Fruit fly (Drosophila melanogaster) whole organism, embryonic: ENCODE data around the gene CG12766.
A peak's percentile ranks its signal among the peaks of the same experiment; 100 is the strongest.

Source experiments
- ATbp ChIP-seq: fragments of 200-800 bp; sonication (Bioruptor generic); optimal IDR thresholded peaks from 2 replicates; lab custom pipeline; 2017; ENCODE audit warnings: missing biosample characterization, mild to moderate bottlenecking, missing genetic modification characterization, missing genetic modification reagents
- Awh ChIP-seq: fragments of 200-800 bp; sonication (Bioruptor generic); IDR thresholded peaks from 2 replicates; pipeline ENCODE4, ENCODE4 v1.3.6; 2022; ENCODE audit warnings: missing biosample characterization, missing genetic modification characterization
- B-H2 ChIP-seq: fragments of 200-800 bp; sonication (Bioruptor generic); optimal IDR thresholded peaks from 2 replicates; lab custom pipeline; 2018; ENCODE audit warnings: missing biosample characterization, mild to moderate bottlenecking, missing genetic modification characterization
- Bdp1 ChIP-seq: fragments of 200-800 bp; sonication (Bioruptor generic); optimal IDR thresholded peaks from 3 replicates; lab custom pipeline; 2016; ENCODE audit warnings: missing biosample characterization, missing genetic modification characterization
- CG11093 ChIP-seq: fragments of 200-800 bp; sonication (Bioruptor generic); IDR thresholded peaks from 3 replicates; pipeline ENCODE4 v1.3.6; 2022; ENCODE audit warnings: missing biosample characterization, missing genetic modification characterization
- CG12155 ChIP-seq: fragments of 200-800 bp; sonication (Bioruptor generic); optimal IDR thresholded peaks from 3 replicates; lab custom pipeline; 2016; ENCODE audit warnings: missing biosample characterization, missing genetic modification characterization
- CG13424 ChIP-seq: fragments of 200-800 bp; sonication (Bioruptor generic); optimal IDR thresholded peaks from 2 replicates; lab custom pipeline; 2019; ENCODE audit warnings: missing biosample characterization, mild to moderate bottlenecking, missing genetic modification characterization, moderate library complexity
- CG14965 ChIP-seq: fragments of 200-800 bp; sonication (Bioruptor generic); optimal IDR thresholded peaks from 2 replicates; lab custom pipeline; 2016; ENCODE audit warnings: missing biosample characterization, missing genetic modification characterization, borderline replicate concordance
- CG1602 ChIP-seq: fragments of 200-800 bp; sonication (Bioruptor generic); optimal IDR thresholded peaks from 3 replicates; lab custom pipeline; 2016; ENCODE audit warnings: missing biosample characterization, missing genetic modification characterization
- CG16815 ChIP-seq: fragments of 200-800 bp; sonication (Bioruptor generic); optimal IDR thresholded peaks from 3 replicates; lab custom pipeline; 2017; ENCODE audit warnings: missing biosample characterization, mild to moderate bottlenecking, missing genetic modification characterization
- CG32772 ChIP-seq: fragments of 200-800 bp; sonication (Bioruptor generic); IDR thresholded peaks from 2 replicates; pipeline ENCODE4 v1.3.6; 2022; ENCODE audit warnings: missing biosample characterization, missing genetic modification characterization
- CG4282 ChIP-seq: fragments of 200-800 bp; sonication (Bioruptor generic); optimal IDR thresholded peaks from 2 replicates; lab custom pipeline; 2016; ENCODE audit warnings: missing biosample characterization, missing genetic modification characterization
- CG5180 ChIP-seq: fragments of 200-800 bp; sonication (Bioruptor generic); optimal IDR thresholded peaks from 3 replicates; lab custom pipeline; 2017; ENCODE audit warnings: missing biosample characterization, missing genetic modification characterization, mild to moderate bottlenecking, moderate library complexity, missing genetic modification reagents
- CG5245 ChIP-seq: fragments of 200-800 bp; sonication (Bioruptor generic); optimal IDR thresholded peaks from 3 replicates; lab custom pipeline; 2016; ENCODE audit warnings: missing biosample characterization, missing genetic modification characterization
- CG6683 ChIP-seq: fragments of 200-800 bp; sonication (Bioruptor generic); optimal IDR thresholded peaks from 2 replicates; lab custom pipeline; 2017; ENCODE audit warnings: missing biosample characterization, mild to moderate bottlenecking, missing genetic modification characterization, missing genetic modification reagents
- CG7928 ChIP-seq: fragments of 200-800 bp; sonication (Bioruptor generic); optimal IDR thresholded peaks from 2 replicates; lab custom pipeline; 2017; ENCODE audit warnings: missing biosample characterization, mild to moderate bottlenecking, missing genetic modification characterization
- CG7963 ChIP-seq: fragments of 200-800 bp; sonication (Bioruptor generic); IDR thresholded peaks from 3 replicates; pipeline ENCODE4 v1.3.6; 2022; ENCODE audit warnings: missing biosample characterization, missing genetic modification characterization; ENCODE audit not compliant: partially characterized antibody
- CG8089 ChIP-seq: fragments of 200-800 bp; sonication (Bioruptor generic); optimal IDR thresholded peaks from 3 replicates; lab custom pipeline; 2016; ENCODE audit warnings: missing biosample characterization, missing genetic modification characterization
- CG8281 ChIP-seq: fragments of 200-800 bp; sonication (Bioruptor generic); optimal IDR thresholded peaks from 2 replicates; lab custom pipeline; 2018; ENCODE audit warnings: missing biosample characterization, mild to moderate bottlenecking, missing genetic modification characterization, moderate library complexity
- CG8290 ChIP-seq, 3 experiments: fragments of 200-800 bp; sonication (Bioruptor generic); optimal IDR thresholded peaks; 2 replicates each; lab custom pipeline; 2016 to 2019; ENCODE audit warnings: missing biosample characterization in 3 of 3, missing genetic modification characterization in 3 of 3, mild to moderate bottlenecking in 2 of 3, moderate library complexity in 1 of 3
- Elba2 ChIP-seq: fragments of 200-800 bp; sonication (Bioruptor generic); optimal IDR thresholded peaks from 3 replicates; lab custom pipeline; 2016; ENCODE audit warnings: missing biosample characterization, missing genetic modification characterization
- H15 ChIP-seq: fragments of 200-800 bp; sonication (Bioruptor generic); IDR thresholded peaks from 3 replicates; pipeline ENCODE4 v1.3.6; 2022; ENCODE audit warnings: missing biosample characterization, missing genetic modification characterization
- MESR4 ChIP-seq: fragments of 200-800 bp; sonication (Bioruptor generic); optimal IDR thresholded peaks from 2 replicates; lab custom pipeline; 2018; ENCODE audit warnings: missing biosample characterization, mild to moderate bottlenecking, missing genetic modification characterization, moderate library complexity
- Myb ChIP-seq: fragments of 200-800 bp; sonication (Bioruptor generic); optimal IDR thresholded peaks from 2 replicates; lab custom pipeline; 2016; ENCODE audit warnings: missing biosample characterization, missing genetic modification characterization
- Trl ChIP-seq, 3 experiments: fragments of >200 bp in 2 of 3; fragments of 200-800 bp in 1 of 3; sonication (Bioruptor generic) in 1 of 3; optimal IDR thresholded peaks; 2 replicates in 1 of 3; 3 replicates in 2 of 3; lab custom pipeline; 2016 to 2017; ENCODE audit warnings: missing biosample characterization in 1 of 3, missing genetic modification characterization in 1 of 3
- YL-1 ChIP-seq: fragments of 200-800 bp; sonication (Bioruptor generic); optimal IDR thresholded peaks from 3 replicates; lab custom pipeline; 2017; ENCODE audit warnings: missing biosample characterization, mild to moderate bottlenecking, missing genetic modification characterization
- btn ChIP-seq: fragments of 200-800 bp; sonication (Bioruptor generic); optimal IDR thresholded peaks from 2 replicates; lab custom pipeline; 2016; ENCODE audit warnings: missing biosample characterization, missing genetic modification characterization
- chif ChIP-seq, 2 experiments: fragments of 200-800 bp; sonication (Bioruptor generic); optimal IDR thresholded peaks; 3 replicates each; lab custom pipeline; 2016; ENCODE audit warnings: missing biosample characterization in 2 of 2, missing genetic modification characterization in 2 of 2
- corto ChIP-seq: fragments of 200-800 bp; sonication (Bioruptor generic); optimal IDR thresholded peaks from 2 replicates; lab custom pipeline; 2016; ENCODE audit warnings: missing biosample characterization, mild to moderate bottlenecking, missing genetic modification characterization, moderate library complexity
- eyg ChIP-seq: fragments of 200-800 bp; sonication (Bioruptor generic); optimal IDR thresholded peaks from 3 replicates; lab custom pipeline; 2016; ENCODE audit warnings: missing biosample characterization, missing genetic modification characterization
- fd102C ChIP-seq: fragments of 200-800 bp; sonication (Bioruptor generic); optimal IDR thresholded peaks from 2 replicates; lab custom pipeline; 2018; ENCODE audit warnings: missing biosample characterization, mild to moderate bottlenecking, missing genetic modification characterization, moderate library complexity
- gfzf ChIP-seq: fragments of 200-800 bp; sonication (Bioruptor generic); optimal IDR thresholded peaks from 2 replicates; lab custom pipeline; 2016; ENCODE audit warnings: missing biosample characterization, mild to moderate bottlenecking, missing genetic modification characterization, moderate library complexity
- hb ChIP-seq: fragments of 200-800 bp; sonication (Bioruptor generic); IDR thresholded peaks from 3 replicates; pipeline ENCODE4 v1.3.6; 2022; ENCODE audit warnings: missing biosample characterization, missing genetic modification characterization; ENCODE audit not compliant: partially characterized antibody
- inv ChIP-seq: fragments of 200-800 bp; sonication (Bioruptor generic); IDR thresholded peaks from 2 replicates; pipeline ENCODE4 v1.3.6; 2022; ENCODE audit warnings: missing biosample characterization, missing genetic modification characterization; ENCODE audit not compliant: partially characterized antibody
- jigr1 ChIP-seq: fragments of 200-800 bp; sonication (Bioruptor generic); IDR thresholded peaks from 3 replicates; pipeline ENCODE4 v1.3.6; 2022; ENCODE audit warnings: missing biosample characterization, missing genetic modification characterization
- kni ChIP-seq: fragments of 200-800 bp; sonication (Bioruptor generic); optimal IDR thresholded peaks from 3 replicates; lab custom pipeline; 2017; ENCODE audit warnings: mild to moderate bottlenecking, missing biosample characterization, missing genetic modification reagents, missing genetic modification characterization
- knrl ChIP-seq: fragments of 200-800 bp; sonication (Bioruptor generic); IDR thresholded peaks from 3 replicates; pipeline ENCODE4 v1.3.6; 2022; ENCODE audit warnings: missing biosample characterization, missing genetic modification characterization; ENCODE audit not compliant: partially characterized antibody
- lab ChIP-seq: fragments of 200-800 bp; sonication (Bioruptor generic); optimal IDR thresholded peaks from 3 replicates; lab custom pipeline; 2017; ENCODE audit warnings: missing biosample characterization, missing genetic modification characterization, mild to moderate bottlenecking, moderate library complexity, missing genetic modification reagents
- lilli ChIP-seq: fragments of 200-800 bp; sonication (Bioruptor generic); optimal IDR thresholded peaks from 3 replicates; lab custom pipeline; 2016; ENCODE audit warnings: missing biosample characterization, missing genetic modification characterization
- mirr ChIP-seq: fragments of 200-800 bp; sonication (Bioruptor generic); optimal IDR thresholded peaks from 3 replicates; lab custom pipeline; 2018; ENCODE audit warnings: missing biosample characterization, mild to moderate bottlenecking, missing genetic modification characterization
- nau ChIP-seq: fragments of 200-800 bp; sonication (Bioruptor generic); optimal IDR thresholded peaks from 3 replicates; lab custom pipeline; 2017; ENCODE audit warnings: missing biosample characterization, mild to moderate bottlenecking, missing genetic modification characterization, missing genetic modification reagents
- odd ChIP-seq: fragments of 200-800 bp; sonication (Bioruptor generic); optimal IDR thresholded peaks from 2 replicates; lab custom pipeline; 2017; ENCODE audit warnings: missing biosample characterization, mild to moderate bottlenecking, missing genetic modification characterization
- repo ChIP-seq: fragments of 200-800 bp; sonication (Bioruptor generic); optimal IDR thresholded peaks from 2 replicates; lab custom pipeline; 2016; ENCODE audit warnings: missing biosample characterization, missing genetic modification characterization
- rib ChIP-seq: fragments of 200-800 bp; sonication (Bioruptor generic); IDR thresholded peaks from 2 replicates; pipeline ENCODE4 v1.3.6; 2022; ENCODE audit warnings: missing biosample characterization, missing genetic modification characterization
- run ChIP-seq: fragments of 200-800 bp; sonication (Bioruptor generic); optimal IDR thresholded peaks from 3 replicates; lab custom pipeline; 2018; ENCODE audit warnings: missing biosample characterization, mild to moderate bottlenecking, missing genetic modification characterization
- shn ChIP-seq: fragments of 200-800 bp; sonication (Bioruptor generic); optimal IDR thresholded peaks from 3 replicates; lab custom pipeline; 2016; ENCODE audit warnings: missing biosample characterization, missing genetic modification characterization
- slou ChIP-seq: fragments of 200-800 bp; sonication (Bioruptor generic); optimal IDR thresholded peaks from 3 replicates; lab custom pipeline; 2016; ENCODE audit warnings: missing biosample characterization, missing genetic modification characterization
- sob ChIP-seq: fragments of 200-800 bp; sonication (Bioruptor generic); IDR thresholded peaks from 2 replicates; pipeline ENCODE4 v1.3.6; 2022; ENCODE audit warnings: missing biosample characterization, missing genetic modification characterization
- wek ChIP-seq: fragments of 200-800 bp; sonication (Bioruptor generic); optimal IDR thresholded peaks from 3 replicates; lab custom pipeline; 2018; ENCODE audit warnings: missing biosample characterization, mild to moderate bottlenecking, missing genetic modification characterization, moderate library complexity
- zen2 ChIP-seq: fragments of 200-800 bp; sonication (Bioruptor generic); IDR thresholded peaks from 3 replicates; pipeline ENCODE4 v1.3.6; 2022; ENCODE audit warnings: missing biosample characterization, missing genetic modification characterization; ENCODE audit not compliant: partially characterized antibody

The CG12766 gene

DNA sequence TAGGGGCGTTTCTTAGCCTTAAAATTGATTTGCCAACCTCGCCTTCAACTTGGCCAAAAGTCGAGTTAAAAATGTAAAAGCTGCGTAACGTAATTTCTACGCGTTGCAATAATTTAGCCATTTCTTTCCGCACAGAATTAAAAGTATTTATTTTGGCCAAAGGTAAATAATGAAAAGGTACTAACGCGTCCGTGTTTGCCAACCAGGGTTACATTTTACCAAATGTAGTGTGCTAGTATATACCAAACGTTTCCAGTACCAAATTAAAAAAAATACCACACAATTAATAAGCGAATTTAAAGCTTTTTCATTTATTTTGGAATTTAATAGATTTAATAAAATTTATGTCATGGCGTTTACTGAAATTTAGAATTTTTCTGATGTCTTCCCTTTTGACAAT is 40.9 kb downstream of the CG12766 start, which contains the start of gene Ccz1 (continued):
- TF ChIP-seq corto (GFP tag; lab: Kevin White, UChicago): no peak
- TF ChIP-seq CG8281 (tag; lab: Kevin White, UChicago): peak; percentile 18
- peak; percentile 67 for TF ChIP-seq CG8290 (GFP tag; optimal IDR thresholded peaks at IDR 0.05; lab: Kevin White, UChicago)
- TF ChIP-seq CG8290 (tag; optimal IDR thresholded peaks at IDR 0.05; lab: Kevin White, UChicago): peak; percentile 56 to 82
- TF ChIP-seq Elba2 (GFP tag; lab: Kevin White, UChicago): no peak
- peak; percentile 28 for TF ChIP-seq mirr (GFP tag; lab: Kevin White, UChicago)
- TF ChIP-seq CG8089 (GFP tag; lab: Kevin White, UChicago): peak; percentile 76
- no peak for TF ChIP-seq H15
- peak; percentile 56 for TF ChIP-seq CG14965 (GFP tag; lab: Kevin White, UChicago)
- TF ChIP-seq B-H2: peak; percentile 76
- no peak for TF ChIP-seq jigr1 (GFP tag; lab: Robert Waterston, UW)
- TF ChIP-seq MESR4 (GFP tag; lab: Kevin White, UChicago): peak; percentile 37
- no peak for TF ChIP-seq odd (GFP tag; lab: Kevin White, UChicago)
- no peak for TF ChIP-seq inv (GFP tag; lab: Robert Waterston, UW)
- peak; percentile 48 for TF ChIP-seq CG12155 (GFP tag; lab: Kevin White, UChicago)
- peak; percentile 33; the same call in 1 of the 3 replicates for TF ChIP-seq CG11093 (GFP tag; lab: Robert Waterston, UW)
- TF ChIP-seq rib (GFP tag; lab: Robert Waterston, UW): no peak
- TF ChIP-seq zen2 (GFP tag; lab: Robert Waterston, UW): no peak
- peak; percentile 87 for TF ChIP-seq CG7928 (GFP tag; lab: Kevin White, UChicago)
- TF ChIP-seq lilli: peak; percentile 61
- TF ChIP-seq CG7963: no peak
- TF ChIP-seq repo (GFP tag; lab: Kevin White, UChicago): peak; percentile 63
- peak; percentile 80 for TF ChIP-seq ATbp
- TF ChIP-seq CG6683: no peak
- peak; percentile 80 for TF ChIP-seq lab
- peak; percentile 71 to 73 for TF ChIP-seq chif (GFP tag; optimal IDR thresholded peaks at IDR 0.05; lab: Kevin White, UChicago)
- peak; percentile 66 for TF ChIP-seq CG1602 (GFP tag; lab: Kevin White, UChicago)
- peak; percentile 66 for TF ChIP-seq shn (GFP tag; lab: Kevin White, UChicago)
- TF ChIP-seq slou: peak; percentile 62
- TF ChIP-seq fd102C: peak; percentile 42
- no peak for TF ChIP-seq Trl (optimal IDR thresholded peaks at IDR 0.05; lab: Kevin White, UChicago)
- TF ChIP-seq Trl (GFP tag; optimal IDR thresholded peaks at IDR 0.05; lab: Kevin White, UChicago): peak; percentile 83
- TF ChIP-seq CG5180: peak; percentile 51
- TF ChIP-seq CG32772 (GFP tag; lab: Robert Waterston, UW): no peak
- peak; percentile 33 for TF ChIP-seq CG5245 (GFP tag; lab: Kevin White, UChicago)
- TF ChIP-seq eyg (GFP tag; lab: Kevin White, UChicago): peak; percentile 69
- no peak for TF ChIP-seq run (tag; lab: Kevin White, UChicago)
- no peak for TF ChIP-seq knrl (GFP tag; lab: Robert Waterston, UW)
- TF ChIP-seq CG16815 (GFP tag; lab: Kevin White, UChicago): peak; percentile 5
- no peak for TF ChIP-seq hb

DNA sequence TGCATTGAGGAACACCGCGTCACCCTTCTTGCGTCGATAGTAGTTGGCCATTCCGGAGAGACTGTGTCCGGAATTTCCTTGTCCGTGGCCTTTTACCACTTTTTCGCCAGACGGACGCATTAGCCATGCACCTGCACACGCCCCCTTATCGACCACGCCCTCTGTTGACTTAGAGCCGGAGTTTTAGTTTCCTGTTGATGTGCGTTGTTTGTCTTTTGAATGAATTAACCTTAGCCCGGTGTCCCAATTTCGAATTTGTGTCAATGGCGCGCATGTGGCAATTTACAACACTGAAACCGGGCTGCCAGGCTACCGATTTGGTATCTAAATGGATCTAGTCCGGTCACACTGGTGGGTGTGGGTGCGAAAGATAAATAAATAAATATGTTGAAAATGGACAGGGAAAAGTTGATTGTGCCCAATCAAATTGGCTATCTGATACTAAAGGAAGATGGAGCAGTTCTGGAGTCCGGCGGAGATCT is 43.3 kb downstream of the CG12766 start, which contains the start of the genes Gr63a and Lamtor4:
Gr63a (minus strand) TSS at position 51 of the 482 bp plus-strand sequence.
Lamtor4 (plus strand) TSS at position 348 of the 482 bp plus-strand sequence.
- TF ChIP-seq CG8290 (GFP tag; optimal IDR thresholded peaks at IDR 0.05; lab: Kevin White, UChicago) (no peak), CG8290 (tag; optimal IDR thresholded peaks at IDR 0.05; lab: Kevin White, UChicago) (peak in 1 of 2 experiments; percentile 71), CG13424 (tag; lab: Kevin White, UChicago) (peak; percentile 6), YL-1 (GFP tag; lab: Kevin White, UChicago) (peak; percentile 45), kni (peak; percentile 16), Myb (GFP tag; lab: Kevin White, UChicago) (peak; percentile 47), CG4282 (GFP tag; lab: Kevin White, UChicago) (no peak), sob (GFP tag; lab: Robert Waterston, UW) (peak; percentile 24; the same call in 1 of the 2 replicates), Bdp1 (GFP tag; lab: Kevin White, UChicago) (peak; percentile 25), wek (GFP tag; lab: Kevin White, UChicago) (no peak), btn (GFP tag; lab: Kevin White, UChicago) (peak; percentile 24), nau (GFP tag; lab: Kevin White, UChicago) (peak; percentile 1), gfzf (GFP tag; lab: Kevin White, UChicago) (peak; percentile 85), Awh (no peak)
